Fruit fly (Drosophila melanogaster): ENCODE results near the gene CG13698.
A peak's percentile ranks its signal among the peaks of the same experiment; 100 is the strongest.

The CG13698 gene

dm6 chr3L:18109459-18109863 is 3.5 kb upstream of the CG13698 start, which contains the start of the genes Polr3D and mus304 (continued):
- TF ChIP-seq CG15479 (GFP tag; optimal IDR thresholded peaks at IDR 0.05) (no peak), CG15514 (GFP tag; optimal IDR thresholded peaks at IDR 0.05) (peak; percentile 92), hth (optimal IDR thresholded peaks at IDR 0.05) (no peak), Abd-B (GFP tag; optimal IDR thresholded peaks at IDR 0.05) (no peak), Nf-YB (GFP tag; optimal IDR thresholded peaks at IDR 0.05) (peak; percentile 1), Adf1 (GFP tag; IDR thresholded peaks at IDR 0.05) (no peak), fd3F (GFP tag; optimal IDR thresholded peaks at IDR 0.05) (no peak), shn (GFP tag; optimal IDR thresholded peaks at IDR 0.05) (no peak), prd (optimal IDR thresholded peaks at IDR 0.05) (no peak), prd (GFP tag; IDR thresholded peaks at IDR 0.05) (0 out of 3 replicates have a peak, but pooled peaks have one; percentile 12), CG12391 (tag; optimal IDR thresholded peaks at IDR 0.05) (peak; percentile 18), CHES-1-like (GFP tag; optimal IDR thresholded peaks at IDR 0.05) (peak; percentile 51), schlank (tag; optimal IDR thresholded peaks at IDR 0.05) (no peak), Blimp-1 (GFP tag; optimal IDR thresholded peaks at IDR 0.05) (no peak), CG15601 (tag; optimal IDR thresholded peaks at IDR 0.05) (no peak), CG13775 (GFP tag; optimal IDR thresholded peaks at IDR 0.05) (peak; percentile 14), tll (GFP tag; optimal IDR thresholded peaks at IDR 0.05) (no peak), CG2202 (tag; optimal IDR thresholded peaks at IDR 0.05) (no peak), ase (GFP tag; IDR thresholded peaks at IDR 0.05) (no peak), fu2 (GFP tag; optimal IDR thresholded peaks at IDR 0.05) (no peak), Rfx (GFP tag; IDR thresholded peaks at IDR 0.05) (0 out of 2 replicates have a peak, but pooled peaks have one; percentile 14), CG14710 (tag; optimal IDR thresholded peaks at IDR 0.05) (peak; percentile 59), CG33557 (GFP tag; optimal IDR thresholded peaks at IDR 0.05) (no peak), emc (GFP tag; optimal IDR thresholded peaks at IDR 0.05) (no peak), CG13123 (GFP tag; optimal IDR thresholded peaks at IDR 0.05) (no peak), Ada2b (GFP tag; IDR thresholded peaks at IDR 0.05) (no peak), vfl (GFP tag; optimal IDR thresholded peaks at IDR 0.05) (no peak), pzg (GFP tag; optimal IDR thresholded peaks at IDR 0.05) (peak; percentile 64), trem (tag; optimal IDR thresholded peaks at IDR 0.05) (peak; percentile 75), CG10979 (tag; optimal IDR thresholded peaks at IDR 0.05) (no peak), pan (optimal IDR thresholded peaks at IDR 0.05) (no peak), pan (GFP tag; optimal IDR thresholded peaks at IDR 0.05 in 1 of 2, IDR thresholded peaks at IDR 0.05 in 1 of 2) (no peak), CrebB (tag; optimal IDR thresholded peaks at IDR 0.05) (no peak), CG10274 (GFP tag; optimal IDR thresholded peaks at IDR 0.05) (no peak), inv (GFP tag; IDR thresholded peaks at IDR 0.05; ENCODE audit: partially characterized antibody) (peak; percentile 41; the same call in 1 of the 2 replicates), CG10543 (GFP tag; optimal IDR thresholded peaks at IDR 0.05) (no peak), CG8089 (GFP tag; optimal IDR thresholded peaks at IDR 0.05) (no peak), CG7745 (tag; optimal IDR thresholded peaks at IDR 0.05) (no peak), CG13287 (GFP tag; IDR thresholded peaks at IDR 0.05; ENCODE audit: partially characterized antibody) (peak; percentile 74), scrt (GFP tag; optimal IDR thresholded peaks at IDR 0.05) (no peak), Lhr (GFP tag; optimal IDR thresholded peaks at IDR 0.05) (no peak), Sox102F (GFP tag; optimal IDR thresholded peaks at IDR 0.05) (no peak), br (optimal IDR thresholded peaks at IDR 0.05) (no peak), dpn (GFP tag; optimal IDR thresholded peaks at IDR 0.05) (peak in 1 of 2 experiments; percentile 4), ab (GFP tag; optimal IDR thresholded peaks at IDR 0.05) (no peak), MBD-R2 (GFP tag; IDR thresholded peaks at IDR 0.05) (peak; percentile 58), ci (GFP tag; IDR thresholded peaks at IDR 0.05) (no peak), gt (GFP tag; IDR thresholded peaks at IDR 0.05) (no peak), CG6683 (GFP tag; optimal IDR thresholded peaks at IDR 0.05) (no peak), CG30020 (tag; optimal IDR thresholded peaks at IDR 0.05) (peak; percentile 19), ERR (GFP tag; optimal IDR thresholded peaks at IDR 0.05) (no peak)
